Fruit fly (Drosophila melanogaster): ENCODE data around the gene klar.

DNA sequence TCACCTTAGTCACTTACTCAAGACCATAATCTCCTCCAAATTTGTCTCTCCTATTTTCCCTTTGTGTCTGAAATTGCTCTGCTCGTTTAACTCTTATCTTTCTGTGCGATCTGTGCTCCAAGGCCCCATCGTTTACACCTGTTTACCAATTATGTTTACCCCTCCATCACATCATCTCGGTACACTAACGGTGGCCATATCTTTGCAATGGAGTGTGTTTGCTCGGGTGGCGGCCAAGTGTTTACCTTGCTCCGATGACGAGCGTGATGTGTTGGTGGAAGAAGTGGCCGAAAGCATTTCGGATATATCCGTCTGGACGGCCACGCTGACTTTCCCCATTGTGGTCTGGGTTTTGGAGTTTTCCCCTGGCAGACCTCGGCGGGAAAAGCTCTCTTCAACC is 100.2 kb downstream of the klar start:
- no peak for TF ChIP-seq CG31627 (GFP tag; optimal IDR thresholded peaks at IDR 0.05)
- TF ChIP-seq net (GFP tag; optimal IDR thresholded peaks at IDR 0.05), result peak; percentile 39
- TF ChIP-seq Lpt (GFP tag; optimal IDR thresholded peaks at IDR 0.05), result no peak
- peak; percentile 34; the same call in 1 of the 3 replicates for TF ChIP-seq CG8119 (GFP tag; IDR thresholded peaks at IDR 0.05)
- TF ChIP-seq Sox15 (GFP tag; optimal IDR thresholded peaks at IDR 0.05), result no peak
- no peak for TF ChIP-seq Ets96B (tag; optimal IDR thresholded peaks at IDR 0.05)

Measured in whole organism, prepupa.